Worm (Caenorhabditis elegans) whole organism, L3 larva: Measurements from ENCODE around the gene mon-2.

ENCODE experiments used
- ama-1 ChIP-seq: fragments of 150-350 bp; optimal IDR thresholded peaks from 2 replicates; lab custom pipeline; 2018
- egl-27 ChIP-seq: sonication (generic microtip); optimal IDR thresholded peaks from 4 replicates; lab custom pipeline; 2017; ENCODE audit warnings: missing biosample characterization, missing genetic modification reagents, missing genetic modification characterization
- elt-3 ChIP-seq, 3 experiments: fragments of 150-350 bp in 1 of 3; sonication (generic microtip) in 2 of 3; optimal IDR thresholded peaks; 2 replicates in 2 of 3; 4 replicates in 1 of 3; lab custom pipeline; 2014 to 2017; ENCODE audit warnings: missing biosample characterization in 3 of 3, missing genetic modification characterization in 3 of 3
- eor-1 ChIP-seq, 2 experiments: fragments of 150-350 bp; optimal IDR thresholded peaks; 2 replicates each; lab custom pipeline; 2014 to 2018; ENCODE audit warnings: missing biosample characterization in 2 of 2, missing genetic modification characterization in 2 of 2
- lin-39 ChIP-seq: fragments of 150-350 bp; optimal IDR thresholded peaks from 2 replicates; lab custom pipeline; 2018; ENCODE audit warnings: missing biosample characterization, missing genetic modification reagents, missing genetic modification characterization
- nfya-1 ChIP-seq: sonication (generic microtip); optimal IDR thresholded peaks from 2 replicates; lab custom pipeline; 2017; ENCODE audit warnings: missing genetic modification characterization, mild to moderate bottlenecking, missing compliant biosample characterization, antibody characterized with exemption, moderate library complexity; ENCODE audit not compliant: insufficient read depth
- nhr-76 ChIP-seq: fragments of 150-350 bp; sonication (generic microtip); optimal IDR thresholded peaks from 5 replicates; lab custom pipeline; 2014; ENCODE audit warnings: missing biosample characterization, missing genetic modification characterization
- pqm-1 ChIP-seq: fragments of 150-350 bp; optimal IDR thresholded peaks from 2 replicates; lab custom pipeline; 2017; ENCODE audit warnings: missing biosample characterization, missing genetic modification characterization, inconsistent platforms
- zag-1 ChIP-seq: fragments of 150-350 bp; optimal IDR thresholded peaks from 2 replicates; lab custom pipeline; 2014; ENCODE audit warnings: missing biosample characterization, missing genetic modification characterization

DNA sequence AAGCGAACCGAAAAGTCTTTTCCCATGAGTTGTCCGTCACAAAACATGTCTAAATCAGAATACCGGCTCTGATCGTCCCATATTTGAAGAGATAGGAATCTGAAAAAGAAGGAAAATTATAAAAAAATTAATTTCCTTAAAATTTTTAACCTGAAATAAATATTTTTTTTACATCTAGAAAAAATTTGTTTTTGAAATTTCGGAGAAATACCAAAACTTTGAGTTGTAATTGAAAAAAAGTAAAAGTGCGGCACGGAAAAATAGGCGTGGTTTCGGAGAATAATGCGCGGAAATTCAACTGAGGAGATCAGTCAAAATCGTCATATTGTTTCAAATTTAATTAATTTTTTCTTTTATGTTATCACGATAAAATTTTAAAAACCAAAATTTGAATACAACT lies 7.0 kb upstream of the mon-2 start, which contains the start of gene F11A10.6:
- TF ChIP-seq nhr-76 (no peak), eor-1 (tag; optimal IDR thresholded peaks at IDR 0.05; lab: Kevin White, UChicago) (no peak), nfya-1 (tag; lab: Kevin White, UChicago) (no peak), ama-1 (lab: Kevin White, UChicago) (no peak), egl-27 (tag; lab: Kevin White, UChicago) (no peak), elt-3 (tag; optimal IDR thresholded peaks at IDR 0.05; lab: Kevin White, UChicago) (no peak), zag-1 (tag; lab: Kevin White, UChicago) (no peak), pqm-1 (tag; lab: Kevin White, UChicago) (no peak), lin-39 (tag; lab: Kevin White, UChicago) (no peak)
